Worm (Caenorhabditis elegans) whole organism, late embryonic: ENCODE measurements around the gene npp-24.

Source experiments
- C38D4.7 ChIP-seq: fragments of 200-800 bp; sonication (Bioruptor generic); optimal IDR thresholded peaks from 2 replicates; lab custom pipeline; 2018; ENCODE audit warnings: mild to moderate bottlenecking, missing genetic modification characterization, moderate library complexity, missing compliant biosample characterization
- K09A11.1 ChIP-seq: sonication (generic microtip); optimal IDR thresholded peaks from 2 replicates; lab custom pipeline; 2017; ENCODE audit warnings: antibody characterized with exemption, mild to moderate bottlenecking, missing genetic modification characterization, missing compliant biosample characterization; ENCODE audit not compliant: insufficient read depth
- ama-1 ChIP-seq: fragments of 150-350 bp; optimal IDR thresholded peaks from 2 replicates; lab custom pipeline; 2014
- ceh-19 ChIP-seq: fragments of 200-800 bp; sonication (Bioruptor generic); optimal IDR thresholded peaks from 2 replicates; lab custom pipeline; 2018; ENCODE audit warnings: mild to moderate bottlenecking, missing genetic modification characterization, missing compliant biosample characterization
- ceh-24 ChIP-seq: sonication (generic microtip); optimal IDR thresholded peaks from 2 replicates; lab custom pipeline; 2016; ENCODE audit warnings: mild to moderate bottlenecking, missing genetic modification characterization, missing compliant biosample characterization
- elt-4 ChIP-seq: sonication (generic microtip); optimal IDR thresholded peaks from 2 replicates; lab custom pipeline; 2016; ENCODE audit warnings: missing genetic modification characterization, missing compliant biosample characterization
- fkh-10 ChIP-seq: fragments of 150-350 bp; optimal IDR thresholded peaks from 2 replicates; lab custom pipeline; 2014; ENCODE audit warnings: missing biosample characterization, missing genetic modification reagents, missing genetic modification characterization
- lim-6 ChIP-seq: sonication (generic microtip); optimal IDR thresholded peaks from 2 replicates; lab custom pipeline; 2016; ENCODE audit warnings: missing genetic modification characterization, missing compliant biosample characterization
- pag-3 ChIP-seq: sonication (generic microtip); optimal IDR thresholded peaks from 2 replicates; lab custom pipeline; 2016; ENCODE audit warnings: missing compliant biosample characterization, missing genetic modification characterization, borderline replicate concordance
- zip-5 ChIP-seq: sonication (generic microtip); optimal IDR thresholded peaks from 2 replicates; lab custom pipeline; 2016; ENCODE audit warnings: missing genetic modification characterization, missing compliant biosample characterization

DNA sequence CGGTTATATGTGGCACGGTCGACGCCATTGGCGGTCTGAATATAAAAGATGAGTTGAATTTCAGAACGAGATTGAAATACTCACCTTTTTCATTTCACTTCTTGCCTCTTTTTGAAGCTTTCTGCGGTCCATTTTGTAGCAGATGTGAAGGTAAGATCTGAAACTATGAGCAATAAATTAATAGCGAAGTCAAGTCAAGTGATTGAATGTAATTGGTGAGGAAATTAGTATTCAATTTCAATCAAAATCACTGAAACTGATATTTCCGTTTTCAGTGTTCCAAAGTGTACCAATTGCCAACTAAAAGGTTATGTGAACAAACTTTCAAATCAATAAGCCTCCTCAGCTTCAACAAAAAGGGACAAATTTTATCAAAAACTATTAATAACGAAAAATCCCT lies 36.0 kb downstream of the npp-24 start, which contains the start of gene C17C3.24:
- TF ChIP-seq elt-4 (no peak), ama-1 (no peak), C38D4.7 (no peak), pag-3 (no peak), fkh-10 (no peak), ceh-19 (GFP tag; lab: Kevin White, UChicago) (no peak), K09A11.1 (tag; lab: Kevin White, UChicago) (no peak), ceh-24 (tag; lab: Kevin White, UChicago) (no peak), zip-5 (no peak), lim-6 (tag; lab: Kevin White, UChicago) (no peak)
